Fruit fly (Drosophila melanogaster) whole organism, embryonic: ENCODE results near the gene RpS14a.

Experiments
- ATbp ChIP-seq: fragments of 200-800 bp; sonication (Bioruptor generic); optimal IDR thresholded peaks from 2 replicates; lab custom pipeline; 2017; ENCODE audit warnings: missing biosample characterization, mild to moderate bottlenecking, missing genetic modification characterization, missing genetic modification reagents
- Adf1 ChIP-seq: fragments of 200-800 bp; sonication (Bioruptor generic); IDR thresholded peaks from 2 replicates; pipeline ENCODE4 v1.3.6; 2022; ENCODE audit warnings: missing biosample characterization, missing genetic modification characterization
- CG10654 ChIP-seq: fragments of 200-800 bp; sonication (Bioruptor generic); optimal IDR thresholded peaks from 2 replicates; lab custom pipeline; 2016; ENCODE audit warnings: missing biosample characterization, missing genetic modification characterization
- CG12071 ChIP-seq: fragments of 200-800 bp; sonication (Bioruptor generic); optimal IDR thresholded peaks from 3 replicates; lab custom pipeline; 2018; ENCODE audit warnings: missing biosample characterization, mild to moderate bottlenecking, missing genetic modification characterization
- CG12104 ChIP-seq: fragments of 200-800 bp; sonication (Bioruptor generic); optimal IDR thresholded peaks from 3 replicates; lab custom pipeline; 2016; ENCODE audit warnings: missing biosample characterization, missing genetic modification characterization
- CG12155 ChIP-seq: fragments of 200-800 bp; sonication (Bioruptor generic); optimal IDR thresholded peaks from 3 replicates; lab custom pipeline; 2016; ENCODE audit warnings: missing biosample characterization, missing genetic modification characterization
- CG13775 ChIP-seq: fragments of 200-800 bp; sonication (Bioruptor generic); optimal IDR thresholded peaks from 3 replicates; lab custom pipeline; 2017; ENCODE audit warnings: missing biosample characterization, mild to moderate bottlenecking, missing genetic modification characterization
- CG14050 ChIP-seq: fragments of 200-800 bp; sonication (Bioruptor generic); IDR thresholded peaks from 3 replicates; pipeline ENCODE4 v1.3.6; 2022; ENCODE audit warnings: missing biosample characterization, missing genetic modification characterization
- CG14441 ChIP-seq: fragments of 200-800 bp; sonication (Bioruptor generic); IDR thresholded peaks from 2 replicates; pipeline ENCODE4 v1.3.6; 2022; ENCODE audit warnings: missing biosample characterization, missing genetic modification characterization
- CG1603 ChIP-seq: fragments of 200-800 bp; sonication (Bioruptor generic); optimal IDR thresholded peaks from 2 replicates; lab custom pipeline; 2019; ENCODE audit warnings: missing biosample characterization, mild to moderate bottlenecking, missing genetic modification characterization, moderate library complexity
- CG32767 ChIP-seq: fragments of 200-800 bp; sonication (Bioruptor generic); IDR thresholded peaks from 2 replicates; pipeline ENCODE4 v1.3.6; 2022; ENCODE audit warnings: missing biosample characterization, missing genetic modification characterization
- CG3838 ChIP-seq: fragments of 200-800 bp; sonication (Bioruptor generic); optimal IDR thresholded peaks from 3 replicates; lab custom pipeline; 2016; ENCODE audit warnings: missing biosample characterization, missing genetic modification characterization
- CG4617 ChIP-seq: fragments of 200-800 bp; sonication (Bioruptor generic); optimal IDR thresholded peaks from 3 replicates; lab custom pipeline; 2016; ENCODE audit warnings: missing biosample characterization, missing genetic modification characterization, borderline replicate concordance
- CG7357 ChIP-seq: fragments of 200-800 bp; sonication (Bioruptor generic); IDR thresholded peaks from 3 replicates; pipeline ENCODE4 v1.3.6; 2022; ENCODE audit warnings: missing biosample characterization, missing genetic modification characterization
- CG7928 ChIP-seq: fragments of 200-800 bp; sonication (Bioruptor generic); optimal IDR thresholded peaks from 2 replicates; lab custom pipeline; 2017; ENCODE audit warnings: missing biosample characterization, mild to moderate bottlenecking, missing genetic modification characterization
- CG8924 ChIP-seq: fragments of 200-800 bp; optimal IDR thresholded peaks from 3 replicates; lab custom pipeline; 2019; ENCODE audit warnings: missing biosample characterization, mild to moderate bottlenecking, missing genetic modification characterization, moderate library complexity
- CG8944 ChIP-seq: fragments of 200-800 bp; sonication (Bioruptor generic); optimal IDR thresholded peaks from 3 replicates; lab custom pipeline; 2016; ENCODE audit warnings: missing biosample characterization, missing genetic modification characterization
- Dref ChIP-seq: fragments of 200-800 bp; sonication (Bioruptor generic); IDR thresholded peaks from 2 replicates; pipeline ENCODE4 v1.3.6; 2022; ENCODE audit warnings: missing biosample characterization, missing genetic modification characterization
- Fer2 ChIP-seq: fragments of 200-800 bp; sonication (Bioruptor generic); optimal IDR thresholded peaks from 2 replicates; lab custom pipeline; 2018; ENCODE audit warnings: missing biosample characterization, mild to moderate bottlenecking, missing genetic modification characterization, moderate library complexity
- HLH3B ChIP-seq: fragments of 200-800 bp; sonication (Bioruptor generic); IDR thresholded peaks from 2 replicates; pipeline ENCODE4 v1.3.6; 2022; ENCODE audit warnings: missing biosample characterization, missing genetic modification characterization
- HmgD ChIP-seq: fragments of 200-800 bp; sonication (Bioruptor generic); optimal IDR thresholded peaks from 3 replicates; lab custom pipeline; 2016; ENCODE audit warnings: missing biosample characterization, missing genetic modification characterization
- Hr78 ChIP-seq, 2 experiments: fragments of 200-800 bp in 1 of 2; fragments of >200 bp in 1 of 2; sonication (Bioruptor generic) in 1 of 2; optimal IDR thresholded peaks; 2 replicates each; lab custom pipeline; 2017 to 2019; ENCODE audit warnings: missing biosample characterization in 2 of 2, missing genetic modification characterization in 2 of 2, mild to moderate bottlenecking in 1 of 2, moderate library complexity in 1 of 2
- Kr ChIP-seq: fragments of 200-800 bp; sonication (Bioruptor generic); optimal IDR thresholded peaks from 2 replicates; lab custom pipeline; 2017; ENCODE audit warnings: missing biosample characterization, mild to moderate bottlenecking, missing genetic modification characterization
- Lhr ChIP-seq: fragments of 200-800 bp; sonication (Bioruptor generic); optimal IDR thresholded peaks from 3 replicates; lab custom pipeline; 2017; ENCODE audit warnings: mild to moderate bottlenecking, missing biosample characterization, missing genetic modification reagents, missing genetic modification characterization
- Lpt ChIP-seq: fragments of >200 bp; optimal IDR thresholded peaks from 2 replicates; lab custom pipeline; 2018; ENCODE audit warnings: missing biosample characterization, missing genetic modification characterization
- Med ChIP-seq: fragments of 200-800 bp; sonication (Bioruptor generic); peaks from one replicate; lab custom pipeline; 2016; ENCODE audit warnings: missing biosample characterization, missing genetic modification characterization, mild to moderate bottlenecking, inconsistent platforms, moderate library complexity
- Myb ChIP-seq: fragments of 200-800 bp; sonication (Bioruptor generic); optimal IDR thresholded peaks from 2 replicates; lab custom pipeline; 2016; ENCODE audit warnings: missing biosample characterization, missing genetic modification characterization
- Oaz ChIP-seq: fragments of 200-800 bp; sonication (Bioruptor generic); IDR thresholded peaks from 2 replicates; pipeline ENCODE4 v1.3.6; 2022; ENCODE audit warnings: missing biosample characterization, missing genetic modification characterization
- Scr ChIP-seq: fragments of 200-800 bp; sonication (Bioruptor generic); IDR thresholded peaks from 2 replicates; pipeline ENCODE4 v1.3.6; 2022; ENCODE audit warnings: missing biosample characterization, missing genetic modification characterization; ENCODE audit not compliant: partially characterized antibody
- Sox100B ChIP-seq: fragments of 200-800 bp; sonication (Bioruptor generic); optimal IDR thresholded peaks from 3 replicates; lab custom pipeline; 2018; ENCODE audit warnings: missing biosample characterization, mild to moderate bottlenecking, missing genetic modification characterization
- al ChIP-seq: fragments of 200-800 bp; sonication (Bioruptor generic); IDR thresholded peaks from 2 replicates; pipeline ENCODE4 v1.3.6; 2022; ENCODE audit warnings: missing biosample characterization, missing genetic modification characterization
- ara ChIP-seq: fragments of 200-800 bp; sonication (Bioruptor generic); IDR thresholded peaks from 2 replicates; pipeline ENCODE4 v1.3.6; 2022; ENCODE audit warnings: missing biosample characterization, missing genetic modification characterization
- bcd ChIP-seq: fragments of 200-800 bp; sonication (Bioruptor generic); optimal IDR thresholded peaks from 2 replicates; lab custom pipeline; 2017; ENCODE audit warnings: missing biosample characterization, mild to moderate bottlenecking, missing genetic modification characterization
- chn ChIP-seq: fragments of 200-800 bp; sonication (Bioruptor generic); optimal IDR thresholded peaks from 2 replicates; lab custom pipeline; 2016; ENCODE audit warnings: missing biosample characterization, missing genetic modification characterization
- dan ChIP-seq: fragments of 200-800 bp; sonication (Bioruptor generic); IDR thresholded peaks from 2 replicates; pipeline ENCODE4 v1.3.6; 2022; ENCODE audit warnings: missing biosample characterization, missing genetic modification characterization
- dysf ChIP-seq: fragments of 200-800 bp; sonication (Bioruptor generic); IDR thresholded peaks from 3 replicates; pipeline ENCODE4 v1.3.6; 2022; ENCODE audit warnings: missing biosample characterization, missing genetic modification characterization
- exex ChIP-seq: fragments of 200-800 bp; sonication (Bioruptor generic); optimal IDR thresholded peaks from 4 replicates; lab custom pipeline; 2018; ENCODE audit warnings: missing biosample characterization, mild to moderate bottlenecking, missing genetic modification characterization, moderate library complexity
- hb ChIP-seq: fragments of 200-800 bp; sonication (Bioruptor generic); IDR thresholded peaks from 3 replicates; pipeline ENCODE4 v1.3.6; 2022; ENCODE audit warnings: missing biosample characterization, missing genetic modification characterization; ENCODE audit not compliant: partially characterized antibody
- insv ChIP-seq, 2 experiments: fragments of 200-800 bp; sonication (Bioruptor generic); optimal IDR thresholded peaks; 3 replicates each; lab custom pipeline; 2016 to 2018; ENCODE audit warnings: missing biosample characterization in 2 of 2, missing genetic modification characterization in 2 of 2
- pho ChIP-seq: fragments of 200-800 bp; sonication (Bioruptor generic); optimal IDR thresholded peaks from 2 replicates; lab custom pipeline; 2016; ENCODE audit warnings: missing biosample characterization, missing genetic modification characterization
- repo ChIP-seq: fragments of 200-800 bp; sonication (Bioruptor generic); optimal IDR thresholded peaks from 2 replicates; lab custom pipeline; 2016; ENCODE audit warnings: missing biosample characterization, missing genetic modification characterization
- row ChIP-seq: fragments of 200-800 bp; sonication (Bioruptor generic); IDR thresholded peaks from 3 replicates; pipeline ENCODE4 v1.3.6; 2022; ENCODE audit warnings: missing biosample characterization, missing genetic modification characterization
- ssp ChIP-seq: fragments of 200-800 bp; sonication (Bioruptor generic); IDR thresholded peaks from 2 replicates; pipeline ENCODE4 v1.3.6; 2022; ENCODE audit warnings: missing biosample characterization, missing genetic modification characterization
- stc ChIP-seq: fragments of 200-800 bp; sonication (Bioruptor generic); IDR thresholded peaks from 2 replicates; pipeline ENCODE4 v1.3.6; 2022; ENCODE audit warnings: missing biosample characterization, missing genetic modification characterization
- tin ChIP-seq: fragments of 200-800 bp; sonication (Bioruptor generic); optimal IDR thresholded peaks from 3 replicates; lab custom pipeline; 2016; ENCODE audit warnings: missing biosample characterization, missing genetic modification characterization
- tna ChIP-seq: fragments of 200-800 bp; sonication (Bioruptor generic); IDR thresholded peaks from 2 replicates; pipeline ENCODE4 v1.3.6; 2022; ENCODE audit warnings: missing biosample characterization, missing genetic modification characterization; ENCODE audit not compliant: partially characterized antibody
- toy ChIP-seq: fragments of 200-800 bp; sonication (Bioruptor generic); IDR thresholded peaks from 2 replicates; pipeline ENCODE4 v1.3.6; 2022; ENCODE audit warnings: missing biosample characterization, missing genetic modification characterization
- trem ChIP-seq: fragments of 200-800 bp; optimal IDR thresholded peaks from 3 replicates; lab custom pipeline; 2019; ENCODE audit warnings: missing biosample characterization, mild to moderate bottlenecking, missing genetic modification characterization, moderate library complexity

The RpS14a gene

dm6 chrX:7937588-7938481 is 4.3 kb downstream of the RpS14a start (continued):
- peak; percentile 58 for TF ChIP-seq CG12155
- peak; percentile 64 for TF ChIP-seq CG14441
- peak; percentile 72 for TF ChIP-seq Myb (GFP tag; lab: Kevin White, UChicago)
- peak; percentile 58 for TF ChIP-seq trem
- TF ChIP-seq ATbp (GFP tag; lab: Kevin White, UChicago) = peak; percentile 88
- TF ChIP-seq Kr (GFP tag; lab: Kevin White, UChicago) = no peak

dm6 chrX:7938482-7938804 is 4.9 kb downstream of the RpS14a start:
- TF ChIP-seq bcd (no peak), CG13775 (no peak), HmgD (no peak), CG14441 (no peak), CG7928 (GFP tag; lab: Kevin White, UChicago) (no peak), Dref (GFP tag; lab: Robert Waterston, UW) (no peak), toy (GFP tag; lab: Robert Waterston, UW) (no peak), stc (GFP tag; lab: Robert Waterston, UW) (no peak), CG12104 (GFP tag; lab: Kevin White, UChicago) (no peak), Fer2 (tag; lab: Kevin White, UChicago) (no peak), CG1603 (tag; lab: Kevin White, UChicago) (no peak), HLH3B (GFP tag; lab: Robert Waterston, UW) (no peak), CG14050 (GFP tag; lab: Robert Waterston, UW) (no peak), dysf (0 out of 3 replicates have a peak, but pooled peaks have one; percentile 0), Adf1 (GFP tag; lab: Robert Waterston, UW) (no peak), Oaz (GFP tag; lab: Robert Waterston, UW) (no peak), Scr (GFP tag; lab: Robert Waterston, UW) (no peak), insv (GFP tag; optimal IDR thresholded peaks at IDR 0.05; lab: Kevin White, UChicago) (no peak), CG7357 (no peak), CG4617 (GFP tag; lab: Kevin White, UChicago) (no peak), Lpt (GFP tag; lab: Kevin White, UChicago) (no peak), CG10654 (GFP tag; lab: Kevin White, UChicago) (no peak), CG12071 (no peak), Hr78 (GFP tag; optimal IDR thresholded peaks at IDR 0.05; lab: Kevin White, UChicago) (peak in 1 of 2 experiments; percentile 66), ara (GFP tag; lab: Robert Waterston, UW) (no peak), chn (GFP tag; lab: Kevin White, UChicago) (peak; percentile 1), hb (GFP tag; lab: Robert Waterston, UW) (no peak), Lhr (GFP tag; lab: Kevin White, UChicago) (no peak), pho (GFP tag; lab: Kevin White, UChicago) (no peak), Myb (GFP tag; lab: Kevin White, UChicago) (no peak), CG3838 (GFP tag; lab: Kevin White, UChicago) (no peak), CG8944 (GFP tag; lab: Kevin White, UChicago) (no peak), al (GFP tag; lab: Robert Waterston, UW) (no peak), row (GFP tag; lab: Robert Waterston, UW) (0 out of 3 replicates have a peak, but pooled peaks have one; percentile 37), exex (tag; lab: Kevin White, UChicago) (no peak), CG32767 (GFP tag; lab: Robert Waterston, UW) (peak; percentile 4; the same call in 1 of the 2 replicates), tin (no peak), ssp (0 out of 2 replicates have a peak, but pooled peaks have one; percentile 1), tna (GFP tag; lab: Robert Waterston, UW) (no peak), Sox100B (GFP tag; lab: Kevin White, UChicago) (peak; percentile 26), CG8924 (tag; lab: Kevin White, UChicago) (peak; percentile 14), repo (no peak), Med (GFP tag; lab: Kevin White, UChicago) (no peak), dan (GFP tag; lab: Robert Waterston, UW) (no peak)
